Fruit fly (Drosophila melanogaster): ENCODE data around the gene Apoltp.

DNA sequence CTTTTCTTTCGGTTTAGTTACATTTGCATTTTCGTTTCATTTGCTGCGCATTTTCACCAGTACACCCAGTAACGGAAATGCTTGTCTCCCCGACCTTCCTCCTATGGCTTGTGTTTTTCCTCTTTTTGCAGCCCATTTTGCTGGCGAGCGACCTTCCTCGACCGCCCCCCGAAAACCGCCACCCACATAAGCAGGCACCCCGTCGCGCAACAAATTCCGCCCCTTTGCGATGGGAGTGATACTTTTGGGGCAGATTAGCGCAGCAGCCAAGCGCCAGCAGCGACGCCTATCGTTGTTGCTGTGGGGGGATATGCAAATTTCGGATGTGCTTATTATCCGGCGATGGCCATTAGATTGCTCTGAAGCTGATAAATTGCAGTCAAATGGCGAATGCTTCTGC, 39.3 kb downstream of the Apoltp start:
- TF ChIP-seq CG8478 (optimal IDR thresholded peaks at IDR 0.05) (no peak), CTCF (optimal IDR thresholded peaks at IDR 0.05) (no peak)
